Fruit fly (Drosophila melanogaster): ENCODE measurements around the gene CG3581.

Gene CG3581

DNA sequence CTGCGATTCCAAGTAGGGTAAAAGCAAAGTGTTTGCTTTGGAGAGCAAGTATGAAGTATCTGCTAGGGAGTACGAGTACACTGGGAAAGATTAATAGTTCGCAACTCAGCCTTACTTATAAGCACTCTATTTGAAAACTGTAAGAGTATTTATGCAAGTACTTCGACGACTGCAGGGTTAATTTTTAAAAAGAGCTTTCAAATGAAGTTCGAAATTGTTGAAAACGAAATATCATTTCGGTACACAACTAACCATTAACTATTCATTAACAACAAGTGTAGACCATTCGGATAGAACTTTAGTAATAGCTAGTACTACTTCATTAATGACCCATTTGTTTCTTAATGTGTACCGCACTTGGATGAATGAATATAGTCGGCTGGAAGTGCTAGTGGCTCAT lies 8.7 kb upstream of the CG3581 start (continued):
- TF ChIP-seq HmgD (GFP tag; optimal IDR thresholded peaks at IDR 0.05), result no peak
- TF ChIP-seq CG10366 (GFP tag; IDR thresholded peaks at IDR 0.05), result no peak
- TF ChIP-seq E2f1 (GFP tag; IDR thresholded peaks at IDR 0.05), result no peak
- peak; percentile 33 for TF ChIP-seq gem (tag; optimal IDR thresholded peaks at IDR 0.05)
- no peak for TF ChIP-seq inv (GFP tag; IDR thresholded peaks at IDR 0.05; ENCODE audit: partially characterized antibody)
- no peak for TF ChIP-seq Fer1 (GFP tag; optimal IDR thresholded peaks at IDR 0.05)
- TF ChIP-seq zf30C (GFP tag; optimal IDR thresholded peaks at IDR 0.05), result peak; percentile 15
- TF ChIP-seq dan (GFP tag; IDR thresholded peaks at IDR 0.05), result no peak
- no peak for TF ChIP-seq Fer2 (tag; optimal IDR thresholded peaks at IDR 0.05)
- TF ChIP-seq disco-r (GFP tag; optimal IDR thresholded peaks at IDR 0.05), result no peak
- no peak for TF ChIP-seq hbn (GFP tag; IDR thresholded peaks at IDR 0.05; ENCODE audit: partially characterized antibody)
- TF ChIP-seq CG11398 (GFP tag; optimal IDR thresholded peaks at IDR 0.05), result no peak
- TF ChIP-seq nom (GFP tag; optimal IDR thresholded peaks at IDR 0.05), result no peak
- TF ChIP-seq Dfd (GFP tag; optimal IDR thresholded peaks at IDR 0.05), result no peak
- TF ChIP-seq trh (GFP tag; optimal IDR thresholded peaks at IDR 0.05), result no peak
- no peak for TF ChIP-seq CG13894 (tag; optimal IDR thresholded peaks at IDR 0.05)
- TF ChIP-seq org-1 (GFP tag; optimal IDR thresholded peaks at IDR 0.05), result no peak
- TF ChIP-seq Dll (GFP tag; IDR thresholded peaks at IDR 0.05; ENCODE audit: partially characterized antibody), result no peak
- TF ChIP-seq Opbp (GFP tag; IDR thresholded peaks at IDR 0.05; ENCODE audit: partially characterized antibody), result no peak
- no peak for TF ChIP-seq CG2678 (tag; optimal IDR thresholded peaks at IDR 0.05)
- no peak for TF ChIP-seq CG7745 (tag; optimal IDR thresholded peaks at IDR 0.05)
- no peak for TF ChIP-seq CG8944 (GFP tag; optimal IDR thresholded peaks at IDR 0.05)
- TF ChIP-seq Kr (GFP tag; optimal IDR thresholded peaks at IDR 0.05), result no peak
- TF ChIP-seq Chrac-16 (GFP tag; optimal IDR thresholded peaks at IDR 0.05), result no peak
- no peak for TF ChIP-seq gfzf (GFP tag; optimal IDR thresholded peaks at IDR 0.05)
- TF ChIP-seq eve (GFP tag; optimal IDR thresholded peaks at IDR 0.05), result peak in 1 of 2 experiments; percentile 24
- no peak for TF ChIP-seq btn (GFP tag; optimal IDR thresholded peaks at IDR 0.05)

DNA sequence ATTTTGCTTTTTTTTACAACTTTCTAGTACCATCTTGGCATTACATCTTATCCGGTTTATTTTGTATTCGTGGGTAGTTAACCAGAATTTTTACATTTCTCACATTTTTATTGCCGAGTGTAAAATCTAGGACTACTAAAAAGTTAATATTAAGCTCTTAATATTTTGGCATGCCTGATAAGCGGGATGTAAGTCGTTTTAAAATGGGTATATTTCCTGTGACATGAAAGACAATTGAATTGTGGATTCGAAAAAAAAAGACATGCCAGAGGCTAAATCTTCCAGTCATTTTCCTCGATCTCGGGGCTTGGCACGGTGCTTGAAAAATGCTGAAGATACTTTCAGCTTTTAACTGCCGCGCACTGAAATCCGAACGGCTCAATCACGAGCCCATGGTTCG lies 2.5 kb upstream of the CG3581 start, which contains the start of gene CG31245:
Gene CG31245, minus strand, starts transcription at position 101 of the 400 bp plus-strand sequence.
- TF ChIP-seq CG12071 (GFP tag; optimal IDR thresholded peaks at IDR 0.05) (no peak), E2f2 (GFP tag; IDR thresholded peaks at IDR 0.05) (no peak), bab2 (GFP tag; optimal IDR thresholded peaks at IDR 0.05) (no peak), kay (GFP tag; optimal IDR thresholded peaks at IDR 0.05) (no peak), CG18262 (tag; optimal IDR thresholded peaks at IDR 0.05) (no peak), CG17568 (GFP tag; optimal IDR thresholded peaks at IDR 0.05) (no peak), D19A (tag; optimal IDR thresholded peaks at IDR 0.05) (no peak), sisA (GFP tag; IDR thresholded peaks at IDR 0.05) (no peak), CG3847 (GFP tag; IDR thresholded peaks at IDR 0.05) (no peak), Med (GFP tag) (no peak), org-1 (GFP tag; optimal IDR thresholded peaks at IDR 0.05) (no peak), Optix (GFP tag; IDR thresholded peaks at IDR 0.05) (no peak), zf30C (GFP tag; optimal IDR thresholded peaks at IDR 0.05) (no peak), Chrac-16 (GFP tag; optimal IDR thresholded peaks at IDR 0.05) (no peak), CG17186 (GFP tag; optimal IDR thresholded peaks at IDR 0.05) (no peak)

DNA sequence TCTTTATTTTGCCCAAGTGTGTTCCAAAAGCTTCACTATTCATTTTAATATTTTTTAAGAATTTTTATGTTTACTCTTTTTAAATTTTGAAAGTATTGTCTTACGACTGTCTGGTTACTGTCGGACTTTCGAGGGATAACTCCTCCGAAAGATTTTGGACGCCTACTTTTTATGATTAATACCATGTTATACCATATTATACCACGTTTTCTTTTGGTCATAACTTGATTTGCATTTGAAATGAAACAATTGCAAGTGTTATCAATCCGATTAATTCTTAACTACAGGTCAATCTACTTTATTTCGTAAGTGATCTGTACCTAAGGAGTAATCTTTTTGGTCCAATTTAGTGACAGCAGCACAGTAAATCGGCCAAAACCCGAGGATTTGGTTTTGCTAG lies 1.3 kb upstream of the CG3581 start, which contains the start of gene CG31404:
Gene CG31404, minus strand, starts transcription at position 101 of the 400 bp plus-strand sequence.
- TF ChIP-seq pita (GFP tag; optimal IDR thresholded peaks at IDR 0.05) (no peak), CG7987 (GFP tag; optimal IDR thresholded peaks at IDR 0.05) (no peak), ssp (GFP tag; IDR thresholded peaks at IDR 0.05) (no peak), CG8359 (GFP tag; optimal IDR thresholded peaks at IDR 0.05; ENCODE audit: borderline replicate concordance) (no peak)
